Worm (Caenorhabditis elegans): ENCODE results near the gene F47B8.1.

Gene F47B8.1

ce11 chrV:14355738-14356368 lies 41.7 kb upstream of the F47B8.1 start, which contains the start of gene cyn-1 (continued):
- TF ChIP-seq nhr-19 (GFP tag; conservative IDR thresholded peaks at IDR 0.05) (peak; percentile 89), unc-62 (GFP tag; optimal IDR thresholded peaks at IDR 0.05) (no peak), C34B4.2 (tag; optimal IDR thresholded peaks at IDR 0.05) (no peak), hlh-17 (GFP tag; optimal IDR thresholded peaks at IDR 0.05; ENCODE audit: borderline replicate concordance) (no peak), hpl-2 (GFP tag; optimal IDR thresholded peaks at IDR 0.05) (no peak), nhr-77 (tag; optimal IDR thresholded peaks at IDR 0.05) (peak; percentile 71), mef-2 (tag; optimal IDR thresholded peaks at IDR 0.05) (no peak), grh-1 (GFP tag; IDR thresholded peaks at IDR 0.05) (peak; percentile 72), zag-1 (tag; optimal IDR thresholded peaks at IDR 0.05) (no peak), lin-39 (tag; optimal IDR thresholded peaks at IDR 0.05) (peak; percentile 80), rnt-1 (tag; optimal IDR thresholded peaks at IDR 0.05) (peak; percentile 89), nhr-12 (tag; optimal IDR thresholded peaks at IDR 0.05) (no peak), dsc-1 (tag; optimal IDR thresholded peaks at IDR 0.05) (peak; percentile 85), xbp-1 (tag; optimal IDR thresholded peaks at IDR 0.05) (peak; percentile 90), nhr-85 (tag) (peak; percentile 91), nhr-11 (tag; optimal IDR thresholded peaks at IDR 0.05) (peak; percentile 52), lir-3 (tag; optimal IDR thresholded peaks at IDR 0.05; ENCODE audit: poor library complexity) (peak; percentile 46), tbx-2 (tag; optimal IDR thresholded peaks at IDR 0.05) (peak; percentile 87), egl-27 (tag; optimal IDR thresholded peaks at IDR 0.05) (no peak), aha-1 (tag; optimal IDR thresholded peaks at IDR 0.05) (peak; percentile 29), alr-1 (tag; optimal IDR thresholded peaks at IDR 0.05; ENCODE audit: borderline replicate concordance) (peak; percentile 8), unc-130 (tag; optimal IDR thresholded peaks at IDR 0.05) (peak; percentile 83), lin-15B (tag; optimal IDR thresholded peaks at IDR 0.05) (peak; percentile 80), F16B12.6 (tag; optimal IDR thresholded peaks at IDR 0.05) (peak; percentile 58), ets-5 (GFP tag; IDR thresholded peaks at IDR 0.05) (no peak), swsn-7 (tag; optimal IDR thresholded peaks at IDR 0.05) (peak; percentile 91), ceh-8 (GFP tag; optimal IDR thresholded peaks at IDR 0.05) (peak; percentile 78), tlp-1 (tag; optimal IDR thresholded peaks at IDR 0.05) (no peak), nhr-20 (tag; optimal IDR thresholded peaks at IDR 0.05) (peak; percentile 89), sup-37 (GFP tag; optimal IDR thresholded peaks at IDR 0.05) (peak; percentile 9), unc-30 (tag; optimal IDR thresholded peaks at IDR 0.05) (no peak), C04F5.9 (tag; optimal IDR thresholded peaks at IDR 0.05) (peak; percentile 63), ces-1 (GFP tag; optimal IDR thresholded peaks at IDR 0.05) (no peak)

- TF ChIP-seq ama-1 (optimal IDR thresholded peaks at IDR 0.05) (peak; percentile 7), ceh-82 (tag; optimal IDR thresholded peaks at IDR 0.05) (no peak), hpl-2 (GFP tag; optimal IDR thresholded peaks at IDR 0.05) (no peak), lin-39 (tag; optimal IDR thresholded peaks at IDR 0.05) (no peak), lir-3 (tag; optimal IDR thresholded peaks at IDR 0.05; ENCODE audit: poor library complexity) (no peak), rnt-1 (tag; optimal IDR thresholded peaks at IDR 0.05) (peak; percentile 11), efl-1 (optimal IDR thresholded peaks at IDR 0.05) (peak; percentile 9 to 32), efl-1 (GFP tag; optimal IDR thresholded peaks at IDR 0.05 in 1 of 2) (peak in 1 of 2 experiments; percentile 95), nhr-47 (tag; optimal IDR thresholded peaks at IDR 0.05) (peak; percentile 20), snu-23 (GFP tag; optimal IDR thresholded peaks at IDR 0.05) (peak; percentile 10), nhr-90 (tag; optimal IDR thresholded peaks at IDR 0.05; ENCODE audit: poor library complexity) (peak; percentile 67), nhr-20 (tag; optimal IDR thresholded peaks at IDR 0.05) (peak; percentile 15), unc-86 (tag; optimal IDR thresholded peaks at IDR 0.05) (no peak), ztf-4 (tag; optimal IDR thresholded peaks at IDR 0.05) (peak; percentile 29), elt-2 (tag; optimal IDR thresholded peaks at IDR 0.05) (peak; percentile 15), sox-4 (tag; optimal IDR thresholded peaks at IDR 0.05) (no peak), aly-2 (tag; optimal IDR thresholded peaks at IDR 0.05) (peak; percentile 98), pqm-1 (tag; optimal IDR thresholded peaks at IDR 0.05) (no peak), lin-13 (GFP tag; optimal IDR thresholded peaks at IDR 0.05) (no peak), lin-35 (GFP tag; optimal IDR thresholded peaks at IDR 0.05) (peak in 1 of 2 experiments; percentile 34), nhr-71 (tag; optimal IDR thresholded peaks at IDR 0.05) (peak; percentile 60), aha-1 (tag; optimal IDR thresholded peaks at IDR 0.05) (no peak), tbx-2 (tag; optimal IDR thresholded peaks at IDR 0.05) (no peak), alr-1 (tag; optimal IDR thresholded peaks at IDR 0.05; ENCODE audit: borderline replicate concordance) (no peak)
Observed at ce11 chrV:14354258-14354877, 40.2 kb upstream of the F47B8.1 start, which contains the start of gene Y49A3A.3. Gene Y49A3A.3 (plus strand): TSS chrV:14354410.
